Fruit fly (Drosophila melanogaster) whole organism, embryonic: Measurements from ENCODE around the gene ninaC.

Source experiments
- Abd-B ChIP-seq: fragments of 200-800 bp; sonication (Bioruptor generic); optimal IDR thresholded peaks from 2 replicates; lab custom pipeline; 2018; ENCODE audit warnings: missing biosample characterization, mild to moderate bottlenecking, missing genetic modification characterization, moderate library complexity
- B-H2 ChIP-seq: fragments of 200-800 bp; sonication (Bioruptor generic); optimal IDR thresholded peaks from 2 replicates; lab custom pipeline; 2018; ENCODE audit warnings: missing biosample characterization, mild to moderate bottlenecking, missing genetic modification characterization
- Blimp-1 ChIP-seq: fragments of 200-800 bp; sonication (Bioruptor generic); optimal IDR thresholded peaks from 3 replicates; lab custom pipeline; 2018; ENCODE audit warnings: missing biosample characterization, missing genetic modification characterization, mild to moderate bottlenecking, moderate library complexity, missing genetic modification reagents
- C15 ChIP-seq: fragments of 200-800 bp; sonication (Bioruptor generic); IDR thresholded peaks from 3 replicates; pipeline ENCODE4 v1.3.6; 2022; ENCODE audit warnings: missing biosample characterization, missing genetic modification characterization
- CG10321 ChIP-seq: fragments of 200-800 bp; sonication (Bioruptor generic); IDR thresholded peaks from 2 replicates; pipeline ENCODE4 v1.3.6; 2022; ENCODE audit warnings: missing biosample characterization, missing genetic modification characterization
- CG12104 ChIP-seq: fragments of 200-800 bp; sonication (Bioruptor generic); optimal IDR thresholded peaks from 3 replicates; lab custom pipeline; 2016; ENCODE audit warnings: missing biosample characterization, missing genetic modification characterization
- CG1233 ChIP-seq: fragments of 200-800 bp; sonication (Bioruptor generic); optimal IDR thresholded peaks from 4 replicates; lab custom pipeline; 2018; ENCODE audit warnings: missing biosample characterization, mild to moderate bottlenecking, missing genetic modification characterization
- CG17568 ChIP-seq: fragments of 200-800 bp; sonication (Bioruptor generic); optimal IDR thresholded peaks from 2 replicates; lab custom pipeline; 2018; ENCODE audit warnings: missing biosample characterization, mild to moderate bottlenecking, missing genetic modification characterization, moderate library complexity
- CG1792 ChIP-seq: fragments of 200-800 bp; sonication (Bioruptor generic); optimal IDR thresholded peaks from 2 replicates; lab custom pipeline; 2016; ENCODE audit warnings: missing biosample characterization, missing genetic modification characterization
- CG2199 ChIP-seq: fragments of 200-800 bp; sonication (Bioruptor generic); IDR thresholded peaks from 3 replicates; pipeline ENCODE4 v1.3.6; 2022; ENCODE audit warnings: missing biosample characterization, missing genetic modification characterization
- CG2875 ChIP-seq: fragments of 200-800 bp; sonication (Bioruptor generic); optimal IDR thresholded peaks from 2 replicates; lab custom pipeline; 2017; ENCODE audit warnings: missing biosample characterization, mild to moderate bottlenecking, missing genetic modification characterization, missing genetic modification reagents
- CG30020 ChIP-seq: fragments of 200-800 bp; optimal IDR thresholded peaks from 2 replicates; lab custom pipeline; 2019; ENCODE audit warnings: missing biosample characterization, mild to moderate bottlenecking, missing genetic modification characterization, moderate library complexity
- CG32532 ChIP-seq: fragments of 200-800 bp; sonication (Bioruptor generic); IDR thresholded peaks from 2 replicates; pipeline ENCODE4 v1.3.6; 2022; ENCODE audit warnings: missing biosample characterization, missing genetic modification characterization
- CG4617 ChIP-seq: fragments of 200-800 bp; sonication (Bioruptor generic); optimal IDR thresholded peaks from 3 replicates; lab custom pipeline; 2016; ENCODE audit warnings: missing biosample characterization, missing genetic modification characterization, borderline replicate concordance
- CG4820 ChIP-seq: fragments of 200-800 bp; sonication (Bioruptor generic); optimal IDR thresholded peaks from 3 replicates; lab custom pipeline; 2016; ENCODE audit warnings: missing biosample characterization, missing genetic modification characterization
- Deaf1 ChIP-seq: fragments of 200-800 bp; optimal IDR thresholded peaks from 3 replicates; lab custom pipeline; 2019; ENCODE audit warnings: missing biosample characterization, mild to moderate bottlenecking, missing genetic modification characterization, moderate library complexity
- Doc2 ChIP-seq: fragments of 200-800 bp; sonication (Bioruptor generic); IDR thresholded peaks from 2 replicates; pipeline ENCODE4 v1.3.6; 2022; ENCODE audit warnings: missing biosample characterization, missing genetic modification characterization
- HLH4C ChIP-seq: fragments of 200-800 bp; sonication (Bioruptor generic); IDR thresholded peaks from 3 replicates; pipeline ENCODE4 v1.3.6; 2022; ENCODE audit warnings: missing biosample characterization, missing genetic modification characterization; ENCODE audit not compliant: partially characterized antibody
- HLH54F ChIP-seq: fragments of 200-800 bp; sonication (Bioruptor generic); optimal IDR thresholded peaks from 3 replicates; lab custom pipeline; 2016; ENCODE audit warnings: missing biosample characterization, missing genetic modification characterization
- HmgD ChIP-seq: fragments of 200-800 bp; sonication (Bioruptor generic); optimal IDR thresholded peaks from 3 replicates; lab custom pipeline; 2016; ENCODE audit warnings: missing biosample characterization, missing genetic modification characterization
- Lpt ChIP-seq: fragments of >200 bp; optimal IDR thresholded peaks from 2 replicates; lab custom pipeline; 2018; ENCODE audit warnings: missing biosample characterization, missing genetic modification characterization
- Optix ChIP-seq: fragments of 200-800 bp; sonication (Bioruptor generic); IDR thresholded peaks from 3 replicates; pipeline ENCODE4 v1.3.6; 2022; ENCODE audit warnings: missing biosample characterization, missing genetic modification characterization
- Rfx ChIP-seq: fragments of 200-800 bp; sonication (Bioruptor generic); IDR thresholded peaks from 2 replicates; pipeline ENCODE4 v1.3.6; 2022; ENCODE audit warnings: missing biosample characterization, missing genetic modification characterization
- Sry-δ ChIP-seq: fragments of 200-800 bp; sonication (Bioruptor generic); optimal IDR thresholded peaks from 2 replicates; lab custom pipeline; 2016; ENCODE audit warnings: missing biosample characterization, missing genetic modification characterization
- Stat92E ChIP-seq, 3 experiments: fragments of >200 bp in 2 of 3; fragments of 200-800 bp in 1 of 3; sonication (Bioruptor generic) in 1 of 3; optimal IDR thresholded peaks; 2 replicates each; lab custom pipeline; 2017 to 2019; ENCODE audit warnings: missing biosample characterization in 3 of 3, missing genetic modification characterization in 3 of 3, mild to moderate bottlenecking in 1 of 3, moderate library complexity in 1 of 3
- ac ChIP-seq: fragments of 200-800 bp; sonication (Bioruptor generic); optimal IDR thresholded peaks from 3 replicates; lab custom pipeline; 2017; ENCODE audit warnings: missing biosample characterization, mild to moderate bottlenecking, missing genetic modification characterization
- al ChIP-seq: fragments of 200-800 bp; sonication (Bioruptor generic); IDR thresholded peaks from 2 replicates; pipeline ENCODE4 v1.3.6; 2022; ENCODE audit warnings: missing biosample characterization, missing genetic modification characterization
- aop ChIP-seq: fragments of 200-800 bp; sonication (Bioruptor generic); IDR thresholded peaks from 2 replicates; pipeline ENCODE4 v1.3.6; 2022; ENCODE audit warnings: missing biosample characterization, missing genetic modification characterization
- ap ChIP-seq: fragments of 200-800 bp; sonication (Bioruptor generic); IDR thresholded peaks from 2 replicates; pipeline ENCODE4 v1.3.6; 2022; ENCODE audit warnings: missing biosample characterization, missing genetic modification characterization
- ara ChIP-seq: fragments of 200-800 bp; sonication (Bioruptor generic); IDR thresholded peaks from 2 replicates; pipeline ENCODE4 v1.3.6; 2022; ENCODE audit warnings: missing biosample characterization, missing genetic modification characterization
- chinmo ChIP-seq: fragments of 200-800 bp; sonication (Bioruptor generic); IDR thresholded peaks from 4 replicates; pipeline ENCODE4 v1.3.6; 2022; ENCODE audit warnings: missing biosample characterization, missing genetic modification characterization; ENCODE audit not compliant: partially characterized antibody
- dan ChIP-seq: fragments of 200-800 bp; sonication (Bioruptor generic); IDR thresholded peaks from 2 replicates; pipeline ENCODE4 v1.3.6; 2022; ENCODE audit warnings: missing biosample characterization, missing genetic modification characterization
- dmrt99B ChIP-seq: fragments of 200-800 bp; sonication (Bioruptor generic); optimal IDR thresholded peaks from 2 replicates; lab custom pipeline; 2018; ENCODE audit warnings: missing biosample characterization, mild to moderate bottlenecking, missing genetic modification characterization, moderate library complexity
- exex ChIP-seq: fragments of 200-800 bp; sonication (Bioruptor generic); optimal IDR thresholded peaks from 4 replicates; lab custom pipeline; 2018; ENCODE audit warnings: missing biosample characterization, mild to moderate bottlenecking, missing genetic modification characterization, moderate library complexity
- fd3F ChIP-seq: fragments of 200-800 bp; sonication (Bioruptor generic); optimal IDR thresholded peaks from 2 replicates; lab custom pipeline; 2018; ENCODE audit warnings: missing biosample characterization, mild to moderate bottlenecking, missing genetic modification characterization, moderate library complexity
- gcm ChIP-seq: fragments of 200-800 bp; sonication (Bioruptor generic); optimal IDR thresholded peaks from 2 replicates; lab custom pipeline; 2019; ENCODE audit warnings: missing biosample characterization, mild to moderate bottlenecking, missing genetic modification characterization, moderate library complexity
- ham ChIP-seq: fragments of 200-800 bp; sonication (Bioruptor generic); IDR thresholded peaks from 2 replicates; pipeline ENCODE4 v1.3.6; 2022; ENCODE audit warnings: missing biosample characterization, missing genetic modification characterization
- hkb ChIP-seq, 2 experiments: fragments of 200-800 bp in 1 of 2; fragments of >200 bp in 1 of 2; sonication (Bioruptor generic) in 1 of 2; IDR thresholded peaks in 1 of 2; optimal IDR thresholded peaks in 1 of 2; 2 replicates each; pipeline versions ENCODE4 v1.3.6 to Lab custom; 2017 to 2022; ENCODE audit warnings: missing biosample characterization in 1 of 2, missing genetic modification characterization in 1 of 2
- kah ChIP-seq: fragments of 200-800 bp; sonication (Bioruptor generic); optimal IDR thresholded peaks from 2 replicates; lab custom pipeline; 2018; ENCODE audit warnings: missing biosample characterization, mild to moderate bottlenecking, missing genetic modification characterization
- klu ChIP-seq: fragments of 200-800 bp; sonication (Bioruptor generic); IDR thresholded peaks from 2 replicates; pipeline ENCODE4 v1.3.6; 2022; ENCODE audit warnings: missing biosample characterization, missing genetic modification characterization
- lola ChIP-seq, 3 experiments: fragments of >200 bp in 2 of 3; fragments of 200-800 bp in 1 of 3; sonication (Bioruptor generic) in 1 of 3; optimal IDR thresholded peaks; 2 replicates each; lab custom pipeline; 2017 to 2019; ENCODE audit warnings: missing biosample characterization in 3 of 3, missing genetic modification characterization in 3 of 3, mild to moderate bottlenecking in 1 of 3, moderate library complexity in 1 of 3
- maf-S ChIP-seq: fragments of 200-800 bp; sonication (Bioruptor generic); optimal IDR thresholded peaks from 2 replicates; lab custom pipeline; 2016; ENCODE audit warnings: missing biosample characterization, missing genetic modification characterization
- mam ChIP-seq: fragments of 200-800 bp; sonication (Bioruptor generic); optimal IDR thresholded peaks from 3 replicates; lab custom pipeline; 2016; ENCODE audit warnings: missing biosample characterization, missing genetic modification characterization
- sd ChIP-seq: fragments of 200-800 bp; sonication (Bioruptor generic); optimal IDR thresholded peaks from 3 replicates; lab custom pipeline; 2018; ENCODE audit warnings: missing biosample characterization, mild to moderate bottlenecking, missing genetic modification characterization, moderate library complexity
- sens ChIP-seq: fragments of 200-800 bp; sonication (Bioruptor generic); peaks from one replicate; lab custom pipeline; 2016; ENCODE audit warnings: missing biosample characterization, missing genetic modification characterization
- sens-2 ChIP-seq: fragments of 200-800 bp; sonication (Bioruptor generic); IDR thresholded peaks from 2 replicates; pipeline ENCODE4 v1.3.6; 2022; ENCODE audit warnings: missing biosample characterization, missing genetic modification characterization
- sna ChIP-seq: fragments of 200-800 bp; sonication (Bioruptor generic); IDR thresholded peaks from 2 replicates; pipeline ENCODE4 v1.3.6; 2022; ENCODE audit warnings: missing biosample characterization, missing genetic modification characterization; ENCODE audit not compliant: partially characterized antibody
- tap ChIP-seq: fragments of 200-800 bp; optimal IDR thresholded peaks from 3 replicates; lab custom pipeline; 2019; ENCODE audit warnings: missing biosample characterization, mild to moderate bottlenecking, missing genetic modification characterization, moderate library complexity
- trh ChIP-seq: fragments of 200-800 bp; sonication (Bioruptor generic); optimal IDR thresholded peaks from 2 replicates; lab custom pipeline; 2016; ENCODE audit warnings: missing biosample characterization, missing genetic modification characterization
- vvl ChIP-seq: fragments of 200-800 bp; sonication (Bioruptor generic); IDR thresholded peaks from 2 replicates; pipeline ENCODE4 v1.3.6; 2022; ENCODE audit warnings: missing biosample characterization, missing genetic modification characterization

Gene ninaC

dm6 chr2L:7396962-7397361 lies 19.5 kb downstream of the ninaC start (continued):
- TF ChIP-seq sna, result no peak
- peak; percentile 64 for TF ChIP-seq al
- peak; percentile 58; the same call in 1 of the 2 replicates for TF ChIP-seq ara
- TF ChIP-seq exex (tag; lab: Kevin White, UChicago), result no peak
- TF ChIP-seq ham (GFP tag; lab: Robert Waterston, UW), result no peak
- peak; percentile 39 for TF ChIP-seq CG12104 (GFP tag; lab: Kevin White, UChicago)
- peak; percentile 44 for TF ChIP-seq CG1233 (GFP tag; lab: Kevin White, UChicago)
- no peak for TF ChIP-seq sens-2 (GFP tag; lab: Robert Waterston, UW)
- TF ChIP-seq ac (GFP tag; lab: Kevin White, UChicago), result no peak
- no peak for TF ChIP-seq CG30020 (tag; lab: Kevin White, UChicago)
- TF ChIP-seq mam (GFP tag; lab: Kevin White, UChicago), result peak; percentile 67
- TF ChIP-seq CG2199 (GFP tag; lab: Robert Waterston, UW), result no peak
- peak in 1 of 3 experiments; percentile 33 for TF ChIP-seq lola (GFP tag; optimal IDR thresholded peaks at IDR 0.05; lab: Kevin White, UChicago)
- peak; percentile 73 for TF ChIP-seq Abd-B (GFP tag; lab: Kevin White, UChicago)
- peak; percentile 18 for TF ChIP-seq CG4820
- peak; percentile 56 for TF ChIP-seq tap (tag; lab: Kevin White, UChicago)
- peak; percentile 14 for TF ChIP-seq sd (tag; lab: Kevin White, UChicago)
- peak; percentile 58; the same call in 1 of the 2 replicates for TF ChIP-seq klu (GFP tag; lab: Robert Waterston, UW)
- TF ChIP-seq gcm (GFP tag; lab: Kevin White, UChicago), result peak; percentile 19
- peak; percentile 88 for TF ChIP-seq CG32532 (GFP tag; lab: Robert Waterston, UW)
- peak; percentile 39 for TF ChIP-seq ap (GFP tag; lab: Robert Waterston, UW)
- TF ChIP-seq C15 (GFP tag; lab: Robert Waterston, UW), result peak; percentile 30; the same call in 1 of the 3 replicates
- peak; percentile 5 for TF ChIP-seq Deaf1 (tag; lab: Kevin White, UChicago)
- TF ChIP-seq CG10321, result 0 out of 2 replicates have a peak, but pooled peaks have one; percentile 20
- TF ChIP-seq CG4617, result no peak
- TF ChIP-seq dmrt99B (tag; lab: Kevin White, UChicago), result peak; percentile 82
- TF ChIP-seq CG1792, result no peak
- peak; percentile 82 for TF ChIP-seq Rfx
- no peak for TF ChIP-seq B-H2 (GFP tag; lab: Kevin White, UChicago)
- TF ChIP-seq sens (GFP tag; lab: Kevin White, UChicago), result peak; percentile 92
- TF ChIP-seq Sry-δ (GFP tag; lab: Kevin White, UChicago), result no peak
- TF ChIP-seq kah (GFP tag; lab: Kevin White, UChicago), result no peak
- peak; percentile 82 for TF ChIP-seq vvl (GFP tag; lab: Robert Waterston, UW)
- no peak for TF ChIP-seq trh (GFP tag; lab: Kevin White, UChicago)
- TF ChIP-seq HLH4C (GFP tag; lab: Robert Waterston, UW), result no peak
- peak; percentile 68 for TF ChIP-seq Blimp-1 (GFP tag; lab: Kevin White, UChicago)
- 0 out of 3 replicates have a peak, but pooled peaks have one; percentile 9 for TF ChIP-seq Optix (GFP tag; lab: Robert Waterston, UW)
- peak; percentile 34 for TF ChIP-seq maf-S (GFP tag; lab: Kevin White, UChicago)
- TF ChIP-seq CG2875, result peak; percentile 42
- TF ChIP-seq Doc2 (GFP tag; lab: Robert Waterston, UW), result peak; percentile 66; the same call in 1 of the 2 replicates
- TF ChIP-seq CG17568 (GFP tag; lab: Kevin White, UChicago), result peak; percentile 11
- TF ChIP-seq fd3F, result peak; percentile 44
- TF ChIP-seq HLH54F, result peak; percentile 47
- no peak for TF ChIP-seq HmgD (GFP tag; lab: Kevin White, UChicago)
- TF ChIP-seq Lpt (GFP tag; lab: Kevin White, UChicago), result no peak
- no peak for TF ChIP-seq chinmo
- no peak for TF ChIP-seq aop (GFP tag; lab: Robert Waterston, UW)
- no peak for TF ChIP-seq dan (GFP tag; lab: Robert Waterston, UW)
- no peak for TF ChIP-seq hkb (optimal IDR thresholded peaks at IDR 0.05; lab: Kevin White, UChicago)
- peak; percentile 81 for TF ChIP-seq hkb (GFP tag; IDR thresholded peaks at IDR 0.05; lab: Robert Waterston, UW)
- TF ChIP-seq Stat92E (GFP tag; optimal IDR thresholded peaks at IDR 0.05; lab: Kevin White, UChicago), result no peak
